Fruit fly (Drosophila melanogaster): ENCODE data around the gene hay.

DNA sequence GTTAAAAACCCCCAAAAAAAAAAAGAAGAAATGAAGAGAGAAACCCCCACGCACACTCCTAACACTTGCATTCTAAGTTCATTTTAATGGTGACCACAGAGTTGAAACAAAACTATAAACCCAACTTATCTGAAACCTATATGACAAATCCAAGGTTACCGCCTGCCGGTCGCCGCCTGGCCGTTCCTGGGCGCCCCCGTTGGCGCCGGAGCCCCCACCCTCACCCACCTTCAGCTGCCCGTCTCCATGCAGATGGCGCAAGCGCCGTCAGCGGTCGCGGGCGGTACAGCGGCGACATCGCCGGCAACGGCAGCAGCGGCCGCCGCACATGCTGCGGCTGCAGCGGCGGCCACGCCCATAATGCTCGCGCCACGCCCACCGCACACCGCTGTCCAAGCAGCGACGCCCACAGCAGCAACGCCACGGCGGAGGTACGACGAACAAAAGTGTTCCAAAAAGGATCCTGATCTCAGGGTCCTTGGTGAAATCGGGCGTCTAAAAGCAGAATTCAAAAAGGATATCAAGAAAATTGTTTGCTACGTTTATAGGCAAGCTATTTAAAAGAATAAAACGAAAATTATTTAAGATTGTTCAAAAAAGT is 49.1 kb upstream of the hay start:
- TF ChIP-seq tup (GFP tag; optimal IDR thresholded peaks at IDR 0.05) (no peak), CG10543 (GFP tag; optimal IDR thresholded peaks at IDR 0.05) (no peak), CG5180 (GFP tag; optimal IDR thresholded peaks at IDR 0.05) (no peak), Taf1 (GFP tag; IDR thresholded peaks at IDR 0.05) (no peak), D19B (GFP tag; optimal IDR thresholded peaks at IDR 0.05) (no peak), CG14667 (GFP tag; IDR thresholded peaks at IDR 0.05) (no peak), Opbp (GFP tag; IDR thresholded peaks at IDR 0.05; ENCODE audit: partially characterized antibody) (no peak), Dad (GFP tag; optimal IDR thresholded peaks at IDR 0.05) (no peak), Bdp1 (GFP tag; optimal IDR thresholded peaks at IDR 0.05) (no peak)
